Worm (Caenorhabditis elegans) whole organism, L4 larva: Measurements from ENCODE around the gene srd-17.

Source experiments
- D1046.2 ChIP-seq: fragments of 200-800 bp; sonication (Bioruptor generic); IDR thresholded peaks from 2 replicates; pipeline ENCODE4 v1.3.6; 2022; ENCODE audit warnings: missing genetic modification characterization, missing compliant biosample characterization
- F10B5.3 ChIP-seq: sonication (generic microtip); optimal IDR thresholded peaks from 2 replicates; lab custom pipeline; 2016; ENCODE audit warnings: mild to moderate bottlenecking, missing genetic modification characterization, missing compliant biosample characterization
- R02D3.7 ChIP-seq: fragments of 150-350 bp; sonication (generic microtip); optimal IDR thresholded peaks from 3 replicates; lab custom pipeline; 2014; ENCODE audit warnings: missing biosample characterization, missing genetic modification characterization
- ama-1 ChIP-seq: fragments of 150-350 bp; optimal IDR thresholded peaks from 2 replicates; lab custom pipeline; 2014; ENCODE audit warnings: inconsistent platforms, mixed read lengths
- ces-1 ChIP-seq: fragments of 150-350 bp; sonication (generic microtip); optimal IDR thresholded peaks from 4 replicates; lab custom pipeline; 2014; ENCODE audit warnings: missing biosample characterization, missing genetic modification reagents, missing genetic modification characterization
- gei-8 ChIP-seq: fragments of 200-800 bp; sonication (Bioruptor generic); optimal IDR thresholded peaks from 2 replicates; lab custom pipeline; 2018; ENCODE audit warnings: mild to moderate bottlenecking, missing genetic modification characterization, missing compliant biosample characterization
- lin-1 ChIP-seq: fragments of 200-800 bp; sonication (Bioruptor generic); IDR thresholded peaks from 2 replicates; pipeline ENCODE4 v1.3.6; 2022; ENCODE audit warnings: missing genetic modification reagents, missing genetic modification characterization, missing compliant biosample characterization
- nhr-11 ChIP-seq: fragments of 150-350 bp; optimal IDR thresholded peaks from 2 replicates; lab custom pipeline; 2014; ENCODE audit warnings: missing biosample characterization, missing genetic modification characterization
- nhr-237 ChIP-seq: sonication (generic microtip); optimal IDR thresholded peaks from 2 replicates; lab custom pipeline; 2017; ENCODE audit warnings: missing biosample characterization, missing genetic modification characterization
- php-3 ChIP-seq: fragments of 200-800 bp; sonication (Bioruptor generic); IDR thresholded peaks from 2 replicates; pipeline ENCODE4 v1.3.6; 2022; ENCODE audit warnings: missing genetic modification reagents, missing genetic modification characterization, missing compliant biosample characterization
- unc-62 ChIP-seq, 3 experiments: fragments of 150-350 bp in 1 of 3; sonication (generic microtip); optimal IDR thresholded peaks in 2 of 3; peaks in 1 of 3; 1 replicate in 1 of 3; 2 replicates in 2 of 3; lab custom pipeline; 2014 to 2017; ENCODE audit warnings: missing biosample characterization in 3 of 3, missing genetic modification characterization in 3 of 3, missing genetic modification reagents in 3 of 3, missing genotype in 1 of 3
- vab-7 ChIP-seq: fragments of 200-800 bp; sonication (Bioruptor generic); IDR thresholded peaks from 2 replicates; pipeline ENCODE4 v1.3.6; 2022; ENCODE audit warnings: missing genetic modification reagents, missing genetic modification characterization, missing compliant biosample characterization
- ztf-7 ChIP-seq: fragments of 150-350 bp; optimal IDR thresholded peaks from 2 replicates; lab custom pipeline; 2014; ENCODE audit warnings: missing biosample characterization, missing genetic modification characterization

DNA sequence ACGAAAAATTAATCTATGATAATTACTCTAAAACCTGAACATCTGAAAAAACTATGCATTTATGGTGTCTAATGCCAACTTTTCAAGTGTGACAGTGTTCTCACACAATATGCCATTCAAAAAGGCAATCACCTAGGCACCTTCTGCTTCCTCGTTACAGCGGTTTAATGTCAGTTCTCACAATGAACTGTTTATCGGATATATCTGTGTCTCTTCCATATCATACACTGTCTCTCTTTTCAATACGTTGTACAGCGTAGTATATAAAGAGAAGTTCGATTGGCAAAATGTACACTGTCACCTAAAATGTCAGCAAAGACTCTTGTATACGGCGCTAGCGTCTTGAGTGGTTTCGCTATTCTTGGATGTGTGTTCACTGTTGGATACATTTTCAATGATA is 9.1 kb upstream of the srd-17 start, which contains the start of gene col-162:
- TF ChIP-seq unc-62 (GFP tag; optimal IDR thresholded peaks at IDR 0.05 in 1 of 2; lab: Kevin White, UChicago), result no peak
- TF ChIP-seq unc-62 (tag; optimal IDR thresholded peaks at IDR 0.05; lab: Kevin White, UChicago), result no peak
- TF ChIP-seq ces-1 (GFP tag; lab: Kevin White, UChicago), result no peak
- TF ChIP-seq php-3 (GFP tag; lab: Robert Waterston, UW), result no peak
- TF ChIP-seq nhr-11 (tag; lab: Kevin White, UChicago), result no peak
- no peak for TF ChIP-seq nhr-237
- TF ChIP-seq F10B5.3 (tag; lab: Kevin White, UChicago), result no peak
- TF ChIP-seq lin-1 (GFP tag; lab: Robert Waterston, UW), result no peak
- no peak for TF ChIP-seq vab-7 (GFP tag; lab: Robert Waterston, UW)
- TF ChIP-seq ama-1 (lab: Kevin White, UChicago), result no peak
- no peak for TF ChIP-seq gei-8 (GFP tag; lab: Kevin White, UChicago)
- TF ChIP-seq R02D3.7 (tag; lab: Kevin White, UChicago), result no peak
- no peak for TF ChIP-seq D1046.2
- no peak for TF ChIP-seq ztf-7 (tag; lab: Kevin White, UChicago)
